Worm (Caenorhabditis elegans) whole organism, mixed stage, embryonic: ENCODE results near the gene slcr-46.1.

Source experiments
- elt-3 ChIP-seq: fragments of 150-350 bp; optimal IDR thresholded peaks from 2 replicates; lab custom pipeline; 2014; ENCODE audit warnings: missing biosample characterization, missing genetic modification characterization
- lsy-2 ChIP-seq: fragments of 150-350 bp; optimal IDR thresholded peaks from 2 replicates; lab custom pipeline; 2014; ENCODE audit warnings: missing biosample characterization, missing genetic modification characterization
- nhr-12 ChIP-seq: fragments of 150-350 bp; optimal IDR thresholded peaks from 2 replicates; lab custom pipeline; 2014; ENCODE audit warnings: missing biosample characterization, missing genetic modification characterization
- unc-62 ChIP-seq: fragments of 150-350 bp; optimal IDR thresholded peaks from 2 replicates; lab custom pipeline; 2014; ENCODE audit warnings: missing biosample characterization, missing genetic modification reagents, missing genetic modification characterization

DNA sequence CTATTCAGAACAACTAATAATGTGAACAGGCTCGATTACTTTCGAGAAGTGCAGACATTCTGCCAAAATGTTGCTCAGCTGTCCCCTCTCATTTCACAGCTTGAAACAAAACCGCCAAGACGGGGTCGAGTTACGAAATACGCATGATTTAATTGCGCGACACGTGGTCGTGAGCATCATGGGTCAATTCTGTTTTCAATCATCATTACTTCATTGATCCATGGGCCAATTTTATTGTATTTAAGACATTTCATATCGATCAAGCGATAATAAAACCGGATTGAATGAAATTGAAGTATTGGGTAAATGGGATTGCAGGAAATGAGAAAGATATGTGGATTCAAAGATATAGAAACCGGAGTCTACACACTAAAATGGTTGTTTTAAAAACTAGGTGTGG lies 20.8 kb downstream of the slcr-46.1 start:
- no peak for TF ChIP-seq elt-3 (tag; lab: Kevin White, UChicago)
- no peak for TF ChIP-seq lsy-2 (tag; lab: Kevin White, UChicago)
- TF ChIP-seq unc-62 (GFP tag; lab: Kevin White, UChicago), result no peak
- TF ChIP-seq nhr-12 (tag; lab: Kevin White, UChicago), result no peak
